Worm (Caenorhabditis elegans) whole organism, L4 larva: ENCODE measurements around the gene ZK1290.7.

Source experiments
- R02D3.7 ChIP-seq: fragments of 150-350 bp; sonication (generic microtip); optimal IDR thresholded peaks from 3 replicates; lab custom pipeline; 2014; ENCODE audit warnings: missing biosample characterization, missing genetic modification characterization
- Y5F2A.4 ChIP-seq: fragments of 200-800 bp; sonication (Bioruptor generic); optimal IDR thresholded peaks from 2 replicates; lab custom pipeline; 2018; ENCODE audit warnings: mild to moderate bottlenecking, missing genetic modification characterization, missing compliant biosample characterization
- ama-1 ChIP-seq: fragments of 150-350 bp; optimal IDR thresholded peaks from 2 replicates; lab custom pipeline; 2014; ENCODE audit warnings: inconsistent platforms, mixed read lengths
- lin-39 ChIP-seq: fragments of 150-350 bp; optimal IDR thresholded peaks from 2 replicates; lab custom pipeline; 2014; ENCODE audit warnings: missing biosample characterization, missing genetic modification reagents, missing genetic modification characterization
- lsy-2 ChIP-seq, 2 experiments: fragments of 150-350 bp in 1 of 2; sonication (generic microtip) in 1 of 2; optimal IDR thresholded peaks; 2 replicates each; lab custom pipeline; 2014 to 2017; ENCODE audit warnings: missing biosample characterization in 2 of 2, missing genetic modification characterization in 2 of 2
- nhr-28 ChIP-seq: fragments of 150-350 bp; optimal IDR thresholded peaks from 2 replicates; lab custom pipeline; 2014; ENCODE audit warnings: missing biosample characterization, missing genetic modification characterization
- nhr-76 ChIP-seq: fragments of 150-350 bp; optimal IDR thresholded peaks from 2 replicates; lab custom pipeline; 2014; ENCODE audit warnings: missing biosample characterization, missing genetic modification characterization
- pha-4 ChIP-seq, 2 experiments: fragments of 150-350 bp in 1 of 2; fragments of 200-800 bp in 1 of 2; sonication (Bioruptor generic) in 1 of 2; IDR thresholded peaks in 1 of 2; optimal IDR thresholded peaks in 1 of 2; 2 replicates each; pipeline versions ENCODE4 v1.3.6 to Lab custom; 2014 to 2022; ENCODE audit warnings: missing genetic modification characterization in 2 of 2, missing genetic modification reagents in 2 of 2, missing biosample characterization in 1 of 2, missing compliant biosample characterization in 1 of 2

- TF ChIP-seq pha-4 (GFP tag; IDR thresholded peaks at IDR 0.05; lab: Robert Waterston, UW) (no peak), pha-4 (tag; optimal IDR thresholded peaks at IDR 0.05; lab: Kevin White, UChicago) (no peak), lsy-2 (tag; optimal IDR thresholded peaks at IDR 0.05; lab: Kevin White, UChicago) (no peak), Y5F2A.4 (GFP tag; lab: Kevin White, UChicago) (no peak), lin-39 (tag; lab: Kevin White, UChicago) (no peak), nhr-28 (tag; lab: Kevin White, UChicago) (peak; percentile 42), ama-1 (lab: Kevin White, UChicago) (no peak), nhr-76 (tag; lab: Kevin White, UChicago) (no peak), R02D3.7 (no peak)
Measured at ce11 chrII:7494155-7494554, 31.2 kb downstream of the ZK1290.7 start, which contains the start of gene R10H1.1.
